Worm (Caenorhabditis elegans) whole organism, mixed stage, embryonic: ENCODE results near the gene ykt-6.

Experiments used
- M03D4.4 ChIP-seq: sonication (generic microtip); optimal IDR thresholded peaks from 2 replicates; lab custom pipeline; 2017; ENCODE audit warnings: mild to moderate bottlenecking, missing genetic modification characterization, missing compliant biosample characterization
- bed-3 ChIP-seq: fragments of 200-800 bp; sonication (Bioruptor generic); optimal IDR thresholded peaks from 3 replicates; lab custom pipeline; 2018; ENCODE audit warnings: mild to moderate bottlenecking, missing genetic modification characterization, moderate library complexity, missing compliant biosample characterization
- blmp-1 ChIP-seq: fragments of 150-350 bp; optimal IDR thresholded peaks from 2 replicates; lab custom pipeline; 2014; ENCODE audit warnings: missing biosample characterization, missing genetic modification characterization
- ceh-39 ChIP-seq: fragments of 150-350 bp; optimal IDR thresholded peaks from 2 replicates; lab custom pipeline; 2014; ENCODE audit warnings: missing biosample characterization, missing genetic modification characterization
- ceh-43 ChIP-seq: fragments of 200-800 bp; sonication (Bioruptor generic); optimal IDR thresholded peaks from 2 replicates; lab custom pipeline; 2018; ENCODE audit warnings: mild to moderate bottlenecking, missing genetic modification characterization, moderate library complexity, missing compliant biosample characterization
- ceh-83 ChIP-seq: fragments of 200-800 bp; sonication (Bioruptor generic); optimal IDR thresholded peaks from 2 replicates; lab custom pipeline; 2018; ENCODE audit warnings: mild to moderate bottlenecking, missing genetic modification characterization, missing compliant biosample characterization
- ces-1 ChIP-seq: fragments of 150-350 bp; optimal IDR thresholded peaks from 2 replicates; lab custom pipeline; 2014; ENCODE audit warnings: missing biosample characterization, missing genetic modification reagents, missing genetic modification characterization
- cnd-1 ChIP-seq: fragments of 200-800 bp; sonication (Bioruptor generic); optimal IDR thresholded peaks from 2 replicates; lab custom pipeline; 2018; ENCODE audit warnings: mild to moderate bottlenecking, missing genetic modification characterization, missing compliant biosample characterization
- drap-1 ChIP-seq: fragments of 200-800 bp; sonication (Bioruptor generic); optimal IDR thresholded peaks from 3 replicates; lab custom pipeline; 2018; ENCODE audit warnings: mild to moderate bottlenecking, missing genetic modification characterization, missing compliant biosample characterization
- elt-1 ChIP-seq: sonication (generic microtip); optimal IDR thresholded peaks from 2 replicates; lab custom pipeline; 2017; ENCODE audit warnings: missing genetic modification characterization, mild to moderate bottlenecking, missing compliant biosample characterization, antibody characterized with exemption, moderate library complexity, borderline replicate concordance; ENCODE audit not compliant: insufficient read depth
- elt-3 ChIP-seq: fragments of 150-350 bp; optimal IDR thresholded peaks from 2 replicates; lab custom pipeline; 2014; ENCODE audit warnings: missing biosample characterization, missing genetic modification characterization
- flh-1 ChIP-seq: fragments of 200-800 bp; sonication (Bioruptor generic); optimal IDR thresholded peaks from 2 replicates; lab custom pipeline; 2018; ENCODE audit warnings: mild to moderate bottlenecking, missing genetic modification characterization, moderate library complexity, missing compliant biosample characterization
- ham-2 ChIP-seq: fragments of 200-800 bp; sonication (Bioruptor generic); optimal IDR thresholded peaks from 2 replicates; lab custom pipeline; 2018; ENCODE audit warnings: mild to moderate bottlenecking, missing genetic modification characterization, missing compliant biosample characterization
- hlh-1 ChIP-seq: fragments of 150-350 bp; optimal IDR thresholded peaks from 2 replicates; lab custom pipeline; 2014; ENCODE audit warnings: missing biosample characterization, missing genetic modification reagents, missing genetic modification characterization
- lin-13 ChIP-seq: fragments of 150-350 bp; optimal IDR thresholded peaks from 2 replicates; lab custom pipeline; 2014; ENCODE audit warnings: missing biosample characterization, missing genetic modification characterization
- lsy-2 ChIP-seq: fragments of 150-350 bp; optimal IDR thresholded peaks from 2 replicates; lab custom pipeline; 2014; ENCODE audit warnings: missing biosample characterization, missing genetic modification characterization
- mep-1 ChIP-seq: fragments of 150-350 bp; optimal IDR thresholded peaks from 2 replicates; lab custom pipeline; 2017; ENCODE audit warnings: missing biosample characterization, missing genetic modification reagents, missing genetic modification characterization, inconsistent platforms
- mls-2 ChIP-seq: sonication (generic microtip); optimal IDR thresholded peaks from 2 replicates; lab custom pipeline; 2016; ENCODE audit warnings: mild to moderate bottlenecking, missing genetic modification characterization, moderate library complexity, missing compliant biosample characterization
- nhr-2 ChIP-seq: fragments of 150-350 bp; optimal IDR thresholded peaks from 2 replicates; lab custom pipeline; 2014; ENCODE audit warnings: missing biosample characterization, missing genetic modification characterization
- nhr-237 ChIP-seq: fragments of 150-350 bp; optimal IDR thresholded peaks from 2 replicates; lab custom pipeline; 2014; ENCODE audit warnings: missing biosample characterization, missing genetic modification characterization
- nhr-28 ChIP-seq: fragments of 150-350 bp; optimal IDR thresholded peaks from 2 replicates; lab custom pipeline; 2014; ENCODE audit warnings: missing biosample characterization, missing genetic modification characterization
- nhr-76 ChIP-seq: sonication (generic microtip); optimal IDR thresholded peaks from 2 replicates; lab custom pipeline; 2017; ENCODE audit warnings: missing biosample characterization, missing genetic modification characterization
- pha-4 ChIP-seq: fragments of 150-350 bp; optimal IDR thresholded peaks from 2 replicates; lab custom pipeline; 2018; ENCODE audit warnings: missing biosample characterization, missing genetic modification reagents, missing genetic modification characterization
- sem-2 ChIP-seq: fragments of 200-800 bp; sonication (Bioruptor generic); optimal IDR thresholded peaks from 2 replicates; lab custom pipeline; 2018; ENCODE audit warnings: mild to moderate bottlenecking, missing genetic modification characterization, missing compliant biosample characterization
- snpc-4 ChIP-seq: fragments of 150-350 bp; optimal IDR thresholded peaks from 2 replicates; lab custom pipeline; 2014; ENCODE audit warnings: missing biosample characterization, missing genetic modification characterization
- sptf-1 ChIP-seq: sonication (generic microtip); optimal IDR thresholded peaks from 2 replicates; lab custom pipeline; 2017; ENCODE audit warnings: mild to moderate bottlenecking, missing genetic modification characterization, moderate library complexity, missing compliant biosample characterization
- tbx-8 ChIP-seq: fragments of 200-800 bp; sonication (Bioruptor generic); optimal IDR thresholded peaks from 2 replicates; lab custom pipeline; 2018; ENCODE audit warnings: mild to moderate bottlenecking, missing genetic modification characterization, moderate library complexity, missing compliant biosample characterization
- unc-120 ChIP-seq: sonication (generic microtip); optimal IDR thresholded peaks from 2 replicates; lab custom pipeline; 2017; ENCODE audit warnings: missing genetic modification characterization, missing compliant biosample characterization; ENCODE audit not compliant: poor library complexity, severe bottlenecking
- unc-39 ChIP-seq: fragments of 150-350 bp; optimal IDR thresholded peaks from 2 replicates; lab custom pipeline; 2014; ENCODE audit warnings: missing biosample characterization, missing genetic modification characterization
- unc-62 ChIP-seq: fragments of 150-350 bp; optimal IDR thresholded peaks from 2 replicates; lab custom pipeline; 2014; ENCODE audit warnings: missing biosample characterization, missing genetic modification reagents, missing genetic modification characterization
- zip-8 ChIP-seq: fragments of 150-350 bp; optimal IDR thresholded peaks from 2 replicates; lab custom pipeline; 2014; ENCODE audit warnings: missing biosample characterization, missing genetic modification characterization
- ztf-11 ChIP-seq: fragments of 150-350 bp; optimal IDR thresholded peaks from 2 replicates; lab custom pipeline; 2014; ENCODE audit warnings: missing biosample characterization, missing genetic modification characterization

Gene ykt-6

DNA sequence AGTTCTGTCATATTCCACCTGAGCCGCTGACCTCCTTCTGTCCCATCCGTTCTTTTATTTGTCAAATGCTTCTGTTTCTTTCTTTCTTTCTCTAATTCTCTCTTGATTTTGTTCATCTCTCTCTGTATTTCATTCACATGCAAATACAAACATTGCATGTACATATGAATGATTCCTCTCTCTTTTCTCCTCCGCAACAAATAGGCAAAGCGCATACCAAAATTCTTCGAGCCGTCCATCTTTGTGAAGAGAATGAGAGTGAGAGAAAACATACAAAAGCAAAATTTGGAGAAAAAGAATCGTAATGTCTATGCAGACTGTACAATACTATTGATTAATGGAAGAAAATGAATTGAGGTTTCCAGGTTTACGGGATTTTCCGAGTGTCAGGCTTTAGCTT is 30.0 kb upstream of the ykt-6 start:
- TF ChIP-seq snpc-4 (tag; lab: Kevin White, UChicago) (no peak), nhr-2 (tag; lab: Kevin White, UChicago) (no peak), pha-4 (peak; percentile 83), ham-2 (GFP tag; lab: Kevin White, UChicago) (no peak)

DNA sequence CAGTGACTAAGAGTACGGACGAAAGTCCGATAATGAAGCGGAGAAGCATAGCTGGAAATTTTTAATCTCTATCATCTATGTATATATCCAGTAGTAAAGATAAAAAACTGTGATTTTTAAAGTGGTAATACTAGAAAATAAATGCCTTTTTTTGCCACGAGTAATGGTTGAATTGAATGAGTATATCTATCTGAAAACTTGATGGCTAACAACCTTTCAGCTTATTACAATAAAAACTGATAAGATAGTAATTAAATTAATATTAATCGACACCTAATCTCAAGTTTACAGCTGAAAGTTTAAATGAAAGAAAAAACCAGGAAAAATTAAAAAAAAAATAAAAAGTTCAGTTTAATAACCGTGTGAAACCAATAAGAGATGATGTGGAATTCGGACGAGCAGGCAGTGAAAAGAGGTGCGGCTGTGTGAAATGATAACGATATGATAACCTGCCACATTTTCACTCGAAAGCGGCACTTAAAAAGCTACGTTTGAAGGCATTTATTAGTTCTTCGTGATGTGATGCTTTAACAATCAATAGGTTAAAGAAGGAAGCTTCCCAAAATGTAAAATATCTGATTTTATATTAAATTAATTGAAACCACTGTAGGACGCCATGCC is 27.6 kb upstream of the ykt-6 start, which contains the start of gene nspg-6:
Gene nspg-6, minus strand, starts transcription at position 51 of the 621 bp plus-strand sequence.
- no peak for TF ChIP-seq ceh-39 (tag; lab: Kevin White, UChicago)
- no peak for TF ChIP-seq unc-39 (tag; lab: Kevin White, UChicago)
- no peak for TF ChIP-seq ceh-43 (GFP tag; lab: Kevin White, UChicago)
- no peak for TF ChIP-seq nhr-2 (tag; lab: Kevin White, UChicago)
- TF ChIP-seq elt-3 = no peak
- TF ChIP-seq unc-62 (GFP tag; lab: Kevin White, UChicago) = no peak
- TF ChIP-seq hlh-1 (tag; lab: Kevin White, UChicago) = no peak
- TF ChIP-seq zip-8 (tag; lab: Kevin White, UChicago) = no peak
- no peak for TF ChIP-seq nhr-76
- TF ChIP-seq lin-13 (tag; lab: Kevin White, UChicago) = no peak
- no peak for TF ChIP-seq drap-1 (GFP tag; lab: Kevin White, UChicago)
- TF ChIP-seq tbx-8 (GFP tag; lab: Kevin White, UChicago) = no peak
- no peak for TF ChIP-seq sptf-1 (tag; lab: Kevin White, UChicago)
- no peak for TF ChIP-seq mls-2 (tag; lab: Kevin White, UChicago)
- no peak for TF ChIP-seq sem-2 (GFP tag; lab: Kevin White, UChicago)
- TF ChIP-seq unc-120 (tag; lab: Kevin White, UChicago) = no peak
- TF ChIP-seq ztf-11 (tag; lab: Kevin White, UChicago) = no peak
- no peak for TF ChIP-seq mep-1 (tag; lab: Kevin White, UChicago)
- TF ChIP-seq, all 35 proteins: peak for 0

DNA sequence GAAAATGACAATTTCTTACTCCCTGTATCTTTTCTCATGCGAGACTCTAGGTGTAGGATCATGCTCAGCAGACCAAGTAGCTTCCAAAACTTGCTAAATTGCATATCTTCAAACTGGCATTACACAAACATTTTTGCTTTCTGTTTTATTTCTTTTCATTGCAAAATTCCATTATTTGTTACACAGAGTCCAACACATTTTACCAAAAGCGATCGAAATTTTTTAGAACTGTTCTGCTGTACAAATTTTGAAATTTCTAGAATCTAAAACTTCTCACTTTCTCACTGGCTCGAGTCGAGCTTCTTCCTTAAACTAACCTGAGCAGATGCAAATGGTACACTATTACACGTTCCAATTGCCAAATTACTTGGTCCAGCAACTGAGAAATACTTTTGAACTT is 27.1 kb upstream of the ykt-6 start:
- no peak for TF ChIP-seq flh-1
- no peak for TF ChIP-seq ceh-39 (tag; lab: Kevin White, UChicago)
- TF ChIP-seq zip-8 (tag; lab: Kevin White, UChicago) = no peak
- TF ChIP-seq ceh-43 (GFP tag; lab: Kevin White, UChicago) = no peak
- no peak for TF ChIP-seq elt-1 (tag; lab: Kevin White, UChicago)
- TF ChIP-seq mls-2 (tag; lab: Kevin White, UChicago) = no peak
- TF ChIP-seq elt-3 = no peak
- TF ChIP-seq M03D4.4 (tag; lab: Kevin White, UChicago) = no peak
- TF ChIP-seq blmp-1 (tag; lab: Kevin White, UChicago) = no peak
- TF ChIP-seq ham-2 (GFP tag; lab: Kevin White, UChicago) = no peak

DNA sequence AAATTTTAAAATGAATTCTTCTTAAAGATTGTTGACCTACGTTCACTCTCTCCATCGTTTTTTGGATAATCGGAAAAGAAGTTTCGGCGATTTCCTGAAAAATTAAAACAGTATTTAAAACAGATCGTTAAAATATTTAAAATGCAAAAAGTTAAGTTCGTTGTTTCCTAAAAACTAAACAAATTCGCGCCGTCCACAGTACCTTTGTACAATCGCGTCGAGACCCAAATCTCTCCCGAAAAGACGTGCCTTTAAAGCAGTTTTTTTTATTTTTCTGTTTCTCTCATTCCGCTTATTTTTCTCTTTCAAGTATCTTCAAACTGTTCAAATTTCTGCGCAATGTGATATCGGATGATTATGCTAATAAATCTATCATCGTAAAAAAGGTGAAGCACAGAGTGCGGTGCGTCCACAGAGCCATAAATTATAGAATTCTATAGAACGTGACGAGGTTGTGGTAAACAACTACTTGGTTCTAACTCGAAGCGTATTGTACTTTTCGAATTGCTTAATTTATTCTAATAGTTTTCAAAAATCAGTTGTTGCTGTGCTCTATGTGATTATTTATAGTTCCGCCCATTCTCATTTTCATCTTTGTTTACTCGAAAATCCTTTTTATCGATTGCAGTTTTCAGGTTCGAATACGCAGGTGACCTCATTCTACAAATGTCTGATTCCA is 23.4 kb upstream of the ykt-6 start, which contains the start of the genes F56C9.6 and F56C9.3:
Gene F56C9.6, minus strand, starts transcription at position 112 of the 679 bp plus-strand sequence.
Gene F56C9.3, plus strand, starts transcription at position 629 of the 679 bp plus-strand sequence.
- no peak for TF ChIP-seq nhr-28 (tag; lab: Kevin White, UChicago)
- TF ChIP-seq drap-1 (GFP tag; lab: Kevin White, UChicago) = no peak
- no peak for TF ChIP-seq mls-2 (tag; lab: Kevin White, UChicago)
- TF ChIP-seq hlh-1 (tag; lab: Kevin White, UChicago) = no peak
- TF ChIP-seq unc-120 (tag; lab: Kevin White, UChicago) = no peak
- no peak for TF ChIP-seq nhr-76
- no peak for TF ChIP-seq pha-4
- TF ChIP-seq lsy-2 (tag; lab: Kevin White, UChicago) = no peak
- no peak for TF ChIP-seq ceh-39 (tag; lab: Kevin White, UChicago)
- no peak for TF ChIP-seq cnd-1
- TF ChIP-seq snpc-4 (tag; lab: Kevin White, UChicago) = no peak
- no peak for TF ChIP-seq unc-39 (tag; lab: Kevin White, UChicago)
- TF ChIP-seq sptf-1 (tag; lab: Kevin White, UChicago) = no peak
- no peak for TF ChIP-seq ces-1 (GFP tag; lab: Kevin White, UChicago)
- TF ChIP-seq nhr-237 (tag; lab: Kevin White, UChicago) = no peak
- no peak for TF ChIP-seq bed-3
- no peak for TF ChIP-seq nhr-2 (tag; lab: Kevin White, UChicago)
- TF ChIP-seq ceh-83 (GFP tag; lab: Kevin White, UChicago) = no peak
- TF ChIP-seq M03D4.4 (tag; lab: Kevin White, UChicago) = no peak
- TF ChIP-seq ceh-43 (GFP tag; lab: Kevin White, UChicago) = no peak
